Worm (Caenorhabditis elegans) whole organism, L1 larva: ENCODE results near the gene paa-1.

Experiments used
- Y116A8C.19 ChIP-seq: sonication (generic microtip); optimal IDR thresholded peaks from 2 replicates; lab custom pipeline; 2016; ENCODE audit warnings: missing compliant biosample characterization, missing genetic modification characterization, borderline replicate concordance
- aha-1 ChIP-seq: fragments of 150-350 bp; optimal IDR thresholded peaks from 2 replicates; lab custom pipeline; 2014; ENCODE audit warnings: missing biosample characterization, missing genetic modification characterization
- aly-2 ChIP-seq: fragments of 150-350 bp; optimal IDR thresholded peaks from 2 replicates; lab custom pipeline; 2014; ENCODE audit warnings: missing biosample characterization, missing genetic modification characterization
- blmp-1 ChIP-seq: fragments of 150-350 bp; optimal IDR thresholded peaks from 2 replicates; lab custom pipeline; 2014; ENCODE audit warnings: missing biosample characterization, missing genetic modification characterization
- ceh-63 ChIP-seq: fragments of 200-800 bp; sonication (Bioruptor generic); optimal IDR thresholded peaks from 2 replicates; lab custom pipeline; 2018; ENCODE audit warnings: mild to moderate bottlenecking, missing genetic modification characterization, missing compliant biosample characterization
- ceh-90 ChIP-seq: sonication (generic microtip); optimal IDR thresholded peaks from 2 replicates; lab custom pipeline; 2016; ENCODE audit warnings: missing genetic modification characterization, missing compliant biosample characterization
- ces-1 ChIP-seq: fragments of 150-350 bp; optimal IDR thresholded peaks from 2 replicates; lab custom pipeline; 2014; ENCODE audit warnings: missing biosample characterization, missing genetic modification reagents, missing genetic modification characterization
- dsc-1 ChIP-seq: sonication (generic microtip); optimal IDR thresholded peaks from 2 replicates; lab custom pipeline; 2016; ENCODE audit warnings: mild to moderate bottlenecking, missing genetic modification characterization, missing compliant biosample characterization
- efl-1 ChIP-seq, 4 experiments: fragments of 150-350 bp; optimal IDR thresholded peaks in 3 of 4; peaks in 1 of 4; 1 replicate in 1 of 4; 2 replicates in 3 of 4; lab custom pipeline; 2014; ENCODE audit warnings: missing biosample characterization in 2 of 4, missing genetic modification characterization in 2 of 4, missing genetic modification reagents in 2 of 4
- efl-3 ChIP-seq: fragments of 200-800 bp; sonication (Bioruptor generic); optimal IDR thresholded peaks from 2 replicates; lab custom pipeline; 2018; ENCODE audit warnings: mild to moderate bottlenecking, missing genetic modification characterization, missing compliant biosample characterization
- fkh-10 ChIP-seq: sonication (generic microtip); optimal IDR thresholded peaks from 2 replicates; lab custom pipeline; 2017; ENCODE audit warnings: missing biosample characterization, missing genetic modification reagents, missing genetic modification characterization
- fkh-4 ChIP-seq: sonication (generic microtip); optimal IDR thresholded peaks from 2 replicates; lab custom pipeline; 2016; ENCODE audit warnings: missing compliant biosample characterization, missing genetic modification characterization, borderline replicate concordance
- fkh-8 ChIP-seq: sonication (generic microtip); optimal IDR thresholded peaks from 2 replicates; lab custom pipeline; 2016; ENCODE audit warnings: mild to moderate bottlenecking, missing genetic modification characterization, missing compliant biosample characterization
- fos-1 ChIP-seq: fragments of 150-350 bp; optimal IDR thresholded peaks from 2 replicates; lab custom pipeline; 2014; ENCODE audit warnings: missing biosample characterization, missing genetic modification characterization
- grh-1 ChIP-seq: fragments of 200-800 bp; sonication (Bioruptor generic); IDR thresholded peaks from 2 replicates; pipeline ENCODE4 v1.3.6; 2022; ENCODE audit warnings: missing genetic modification reagents, missing genetic modification characterization, missing compliant biosample characterization
- hlh-17 ChIP-seq: fragments of 200-800 bp; sonication (Bioruptor generic); optimal IDR thresholded peaks from 2 replicates; lab custom pipeline; 2018; ENCODE audit warnings: missing genetic modification characterization, mild to moderate bottlenecking, missing compliant biosample characterization, moderate library complexity, borderline replicate concordance
- hpl-2 ChIP-seq: fragments of 150-350 bp; optimal IDR thresholded peaks from 2 replicates; lab custom pipeline; 2014; ENCODE audit warnings: missing biosample characterization, missing genetic modification reagents, missing genetic modification characterization
- lin-14 ChIP-seq: fragments of 200-800 bp; sonication (Bioruptor generic); optimal IDR thresholded peaks from 2 replicates; lab custom pipeline; 2018; ENCODE audit warnings: mild to moderate bottlenecking, missing genetic modification characterization, moderate library complexity, missing compliant biosample characterization
- lin-35 ChIP-seq, 2 experiments: fragments of 150-350 bp; optimal IDR thresholded peaks; 2 replicates each; lab custom pipeline; 2014; ENCODE audit warnings: missing biosample characterization in 2 of 2, missing genetic modification characterization in 2 of 2, missing genetic modification reagents in 2 of 2
- lir-3 ChIP-seq: sonication (generic microtip); optimal IDR thresholded peaks from 2 replicates; lab custom pipeline; 2016; ENCODE audit warnings: mild to moderate bottlenecking, missing genetic modification characterization, moderate library complexity, missing compliant biosample characterization; ENCODE audit not compliant: poor library complexity
- lsy-2 ChIP-seq, 2 experiments: fragments of 150-350 bp; optimal IDR thresholded peaks; 2 replicates each; lab custom pipeline; 2014; ENCODE audit warnings: missing biosample characterization in 2 of 2, missing genetic modification characterization in 2 of 2
- mep-1 ChIP-seq: fragments of 150-350 bp; optimal IDR thresholded peaks from 2 replicates; lab custom pipeline; 2014; ENCODE audit warnings: missing biosample characterization, missing genetic modification characterization
- nhr-11 ChIP-seq: fragments of 150-350 bp; optimal IDR thresholded peaks from 2 replicates; lab custom pipeline; 2014; ENCODE audit warnings: missing biosample characterization, missing genetic modification characterization
- nhr-19 ChIP-seq: fragments of 200-800 bp; sonication (Bioruptor generic); conservative IDR thresholded peaks from 2 replicates; pipeline ENCODE4 v1.3.6; 2022; ENCODE audit warnings: missing genetic modification characterization, missing compliant biosample characterization
- nhr-71 ChIP-seq: sonication (generic microtip); optimal IDR thresholded peaks from 2 replicates; lab custom pipeline; 2016; ENCODE audit warnings: mild to moderate bottlenecking, missing genetic modification characterization, moderate library complexity, missing compliant biosample characterization
- pag-3 ChIP-seq: sonication (generic microtip); optimal IDR thresholded peaks from 2 replicates; lab custom pipeline; 2017; ENCODE audit warnings: missing genetic modification characterization, mild to moderate bottlenecking, missing compliant biosample characterization, antibody characterized with exemption, borderline replicate concordance; ENCODE audit not compliant: insufficient read depth
- rnt-1 ChIP-seq: sonication (generic microtip); optimal IDR thresholded peaks from 2 replicates; lab custom pipeline; 2016; ENCODE audit warnings: mild to moderate bottlenecking, missing genetic modification characterization, moderate library complexity, missing compliant biosample characterization
- snpc-4 ChIP-seq: fragments of 150-350 bp; optimal IDR thresholded peaks from 2 replicates; lab custom pipeline; 2014; ENCODE audit warnings: missing biosample characterization, missing genetic modification characterization
- unc-30 ChIP-seq: sonication (generic microtip); optimal IDR thresholded peaks from 2 replicates; lab custom pipeline; 2017; ENCODE audit warnings: missing biosample characterization, missing genetic modification characterization
- zip-4 ChIP-seq: fragments of 200-800 bp; sonication (Bioruptor generic); optimal IDR thresholded peaks from 2 replicates; lab custom pipeline; 2018; ENCODE audit warnings: mild to moderate bottlenecking, missing genetic modification characterization, moderate library complexity, missing compliant biosample characterization

The paa-1 gene

DNA sequence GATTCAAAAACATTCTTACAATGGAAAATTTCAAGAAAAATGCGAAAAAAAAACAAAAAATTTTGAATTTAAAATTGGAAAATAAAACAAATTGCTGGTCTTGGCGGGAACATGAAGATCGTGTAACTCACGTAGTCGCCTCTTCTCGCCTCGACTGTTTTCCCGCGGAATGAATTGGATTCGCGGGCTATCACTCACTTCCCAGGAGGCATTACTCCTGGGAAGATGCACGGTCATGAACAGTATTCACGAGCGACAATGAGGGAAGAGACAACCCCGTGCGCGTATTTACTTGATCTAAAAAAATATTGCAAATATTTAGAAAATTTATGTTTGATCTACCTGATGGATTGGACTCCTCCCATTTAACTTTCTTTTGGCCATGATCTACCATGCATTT, 44.2 kb upstream of the paa-1 start:
- TF ChIP-seq snpc-4 (tag; lab: Kevin White, UChicago): no peak
- no peak for TF ChIP-seq zip-4
- no peak for TF ChIP-seq aly-2 (tag; lab: Kevin White, UChicago)
- no peak for TF ChIP-seq ceh-63
- no peak for TF ChIP-seq ceh-90 (tag; lab: Kevin White, UChicago)
- no peak for TF ChIP-seq efl-1 (optimal IDR thresholded peaks at IDR 0.05; lab: Kevin White, UChicago)
- TF ChIP-seq efl-1 (GFP tag; optimal IDR thresholded peaks at IDR 0.05 in 1 of 2; lab: Kevin White, UChicago): no peak
- TF ChIP-seq Y116A8C.19 (tag; lab: Kevin White, UChicago): no peak
- no peak for TF ChIP-seq lin-35 (GFP tag; optimal IDR thresholded peaks at IDR 0.05; lab: Kevin White, UChicago)
- no peak for TF ChIP-seq ces-1

DNA sequence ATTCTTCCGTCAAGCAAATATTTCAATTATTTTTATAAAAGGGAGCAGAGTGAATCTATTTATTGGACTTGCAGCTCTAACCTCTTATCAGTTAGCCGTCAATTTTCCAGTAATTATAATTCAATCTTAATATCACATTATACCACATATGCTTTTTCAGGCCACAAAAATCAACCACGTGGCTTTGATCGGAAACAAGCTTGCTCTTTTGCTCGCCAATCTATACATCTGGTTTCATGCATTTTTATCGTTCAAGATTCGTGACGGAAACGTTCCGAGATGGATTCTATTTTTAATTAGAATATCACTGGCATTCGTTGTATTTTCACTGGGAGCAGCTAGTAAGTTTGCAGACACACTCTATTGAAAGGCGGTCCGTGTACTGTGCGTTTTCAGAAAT, 43.5 kb upstream of the paa-1 start:
- TF ChIP-seq dsc-1 (peak; percentile 82), aha-1 (tag; lab: Kevin White, UChicago) (no peak), fkh-8 (tag; lab: Kevin White, UChicago) (no peak)

DNA sequence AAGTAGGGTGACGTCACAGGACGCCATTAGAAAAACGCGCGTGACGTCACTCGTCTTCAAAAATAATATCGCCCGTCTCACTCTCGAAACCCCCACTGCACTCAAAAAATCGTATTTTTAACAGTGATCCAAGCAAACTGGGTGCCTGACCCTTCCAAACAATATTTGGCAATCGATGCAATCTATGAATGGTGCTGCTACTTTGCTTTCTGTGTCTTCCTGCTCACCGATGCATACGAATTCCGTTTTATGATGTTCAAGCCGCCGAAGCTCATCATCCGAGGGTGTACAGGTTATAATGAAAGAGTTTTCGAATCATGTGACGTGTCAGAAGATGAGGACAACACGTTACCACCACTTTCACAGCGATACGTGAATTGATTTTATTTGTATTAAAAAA, 42.9 kb upstream of the paa-1 start, which contains the start of gene W03A5.1:
Gene W03A5.1 (plus strand): TSS at position 301 of the 400 bp plus-strand sequence.
- no peak for TF ChIP-seq nhr-11 (tag; lab: Kevin White, UChicago)
- no peak for TF ChIP-seq hpl-2 (GFP tag; lab: Kevin White, UChicago)
- no peak for TF ChIP-seq rnt-1
- TF ChIP-seq Y116A8C.19 (tag; lab: Kevin White, UChicago): no peak
- TF ChIP-seq hlh-17 (GFP tag; lab: Kevin White, UChicago): no peak
- no peak for TF ChIP-seq lir-3 (tag; lab: Kevin White, UChicago)
- no peak for TF ChIP-seq ces-1
- no peak for TF ChIP-seq unc-30 (tag; lab: Kevin White, UChicago)
- no peak for TF ChIP-seq pag-3 (tag; lab: Kevin White, UChicago)

DNA sequence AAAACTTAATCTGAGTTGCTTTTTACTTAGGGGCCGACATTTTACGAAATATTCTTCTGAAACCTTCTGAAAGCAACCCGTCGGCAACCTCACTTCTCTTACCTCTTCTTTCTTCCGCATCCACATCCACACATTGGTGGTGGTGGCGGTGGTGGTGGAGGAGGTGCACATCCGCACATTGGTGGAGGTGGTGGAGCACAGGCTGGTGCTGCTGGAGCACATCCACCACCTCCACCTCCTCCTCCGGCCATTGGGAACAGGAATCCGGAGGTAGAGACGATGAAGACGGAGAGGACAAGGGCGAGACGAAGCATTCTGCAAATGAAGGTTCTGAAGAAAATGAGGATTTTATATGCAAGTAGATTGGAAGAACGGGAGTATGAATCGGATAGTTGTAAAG, 36.9 kb upstream of the paa-1 start, which contains the start of gene grl-22:
Gene grl-22 (minus strand): TSS at position 332 of the 400 bp plus-strand sequence.
- TF ChIP-seq efl-1 (optimal IDR thresholded peaks at IDR 0.05; lab: Kevin White, UChicago) (no peak), efl-1 (GFP tag; optimal IDR thresholded peaks at IDR 0.05 in 1 of 2; lab: Kevin White, UChicago) (peak in 1 of 2 experiments; percentile 39), lir-3 (tag; lab: Kevin White, UChicago) (no peak)

DNA sequence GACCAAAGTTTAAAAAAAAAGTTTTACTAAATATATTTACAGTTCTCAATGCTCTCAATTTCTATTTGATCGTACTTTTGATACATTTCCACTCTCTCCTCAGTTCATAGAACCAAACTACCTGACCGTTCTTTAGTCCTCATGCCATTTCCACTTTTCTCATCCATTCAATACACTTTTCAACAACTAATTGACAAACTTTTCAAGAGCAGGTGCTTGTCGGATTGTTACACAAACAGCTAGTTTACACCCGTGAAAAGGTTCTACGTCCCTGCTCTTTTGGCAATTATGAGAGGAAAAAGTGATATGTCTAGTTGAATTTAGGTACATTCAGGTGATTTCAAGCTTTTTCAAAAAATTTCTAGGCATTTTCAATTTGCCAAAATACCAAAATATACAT, 32.6 kb upstream of the paa-1 start:
- TF ChIP-seq lin-14 (GFP tag; lab: Kevin White, UChicago) (peak; percentile 58), lsy-2 (tag; optimal IDR thresholded peaks at IDR 0.05; lab: Kevin White, UChicago) (peak in 1 of 2 experiments; percentile 31), fkh-4 (tag; lab: Kevin White, UChicago) (no peak), fos-1 (tag; lab: Kevin White, UChicago) (no peak), pag-3 (tag; lab: Kevin White, UChicago) (peak; percentile 59), lin-35 (GFP tag; optimal IDR thresholded peaks at IDR 0.05; lab: Kevin White, UChicago) (peak in 1 of 2 experiments; percentile 4), efl-3 (GFP tag; lab: Kevin White, UChicago) (no peak), fkh-10 (no peak), rnt-1 (peak; percentile 43), grh-1 (no peak), nhr-71 (tag; lab: Kevin White, UChicago) (peak; percentile 36), nhr-19 (GFP tag; lab: Robert Waterston, UW) (peak; percentile 51), mep-1 (no peak)

DNA sequence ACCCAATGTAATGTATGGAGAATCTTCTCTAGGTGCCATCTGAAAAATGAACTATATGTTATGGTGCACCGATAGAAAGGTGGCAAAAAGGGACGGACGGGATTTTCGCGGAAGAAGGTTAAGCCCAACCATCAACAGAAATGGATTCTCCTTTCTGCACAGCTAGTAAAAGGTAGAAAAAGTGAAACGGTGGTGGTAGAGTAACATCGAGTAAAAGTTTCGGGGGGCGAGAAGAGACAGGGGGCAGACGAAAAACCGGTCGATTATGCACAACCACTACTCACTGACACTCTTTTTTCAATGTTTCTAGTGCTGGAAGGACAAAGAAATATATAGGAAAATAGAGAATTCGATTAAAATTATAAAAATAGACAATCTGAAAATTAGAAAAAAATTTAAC, 31.0 kb upstream of the paa-1 start:
- peak; percentile 66 for TF ChIP-seq blmp-1
- TF ChIP-seq dsc-1: no peak
